Worm (Caenorhabditis elegans): Measurements from ENCODE around the gene T03F6.6.

The T03F6.6 gene

ce11 chrIII:13383159-13383558 is 3.1 kb upstream of the T03F6.6 start:
- no peak for TF ChIP-seq T22C8.4 (GFP tag; IDR thresholded peaks at IDR 0.05)
- TF ChIP-seq ref-1 (GFP tag; conservative IDR thresholded peaks at IDR 0.05): no peak
- TF ChIP-seq klf-2 (GFP tag; conservative IDR thresholded peaks at IDR 0.05): no peak
- no peak for TF ChIP-seq med-1 (GFP tag; optimal IDR thresholded peaks at IDR 0.05; ENCODE audit: insufficient read depth)
- no peak for TF ChIP-seq cog-1 (tag; optimal IDR thresholded peaks at IDR 0.05)
- no peak for TF ChIP-seq tab-1 (GFP tag; IDR thresholded peaks at IDR 0.05)
- TF ChIP-seq ztf-29 (GFP tag; IDR thresholded peaks at IDR 0.05): no peak
- TF ChIP-seq ztf-23 (GFP tag; IDR thresholded peaks at IDR 0.05): no peak
- no peak for TF ChIP-seq flt-1 (GFP tag; IDR thresholded peaks at IDR 0.05)

- TF ChIP-seq ref-1 (GFP tag; conservative IDR thresholded peaks at IDR 0.05): no peak
- TF ChIP-seq med-1 (GFP tag; optimal IDR thresholded peaks at IDR 0.05; ENCODE audit: insufficient read depth): no peak
- no peak for TF ChIP-seq ztf-29 (GFP tag; IDR thresholded peaks at IDR 0.05)
- no peak for TF ChIP-seq ztf-23 (GFP tag; IDR thresholded peaks at IDR 0.05)
- TF ChIP-seq tab-1 (GFP tag; IDR thresholded peaks at IDR 0.05): no peak
- TF ChIP-seq T22C8.4 (GFP tag; IDR thresholded peaks at IDR 0.05): no peak
- no peak for TF ChIP-seq flt-1 (GFP tag; IDR thresholded peaks at IDR 0.05)
- no peak for TF ChIP-seq klf-2 (GFP tag; conservative IDR thresholded peaks at IDR 0.05)
- TF ChIP-seq cog-1 (tag; optimal IDR thresholded peaks at IDR 0.05): no peak
Measured at ce11 chrIII:13381684-13382083, 1.6 kb upstream of the T03F6.6 start.

ce11 chrIII:13380881-13381280 is 785 bp upstream of the T03F6.6 start:
- TF ChIP-seq klf-2 (GFP tag; conservative IDR thresholded peaks at IDR 0.05): no peak
- no peak for TF ChIP-seq ref-1 (GFP tag; conservative IDR thresholded peaks at IDR 0.05)
- TF ChIP-seq cog-1 (tag; optimal IDR thresholded peaks at IDR 0.05): no peak
- no peak for TF ChIP-seq flt-1 (GFP tag; IDR thresholded peaks at IDR 0.05)

ce11 chrIII:13378242-13378641 is 1.9 kb downstream of the T03F6.6 start, which contains the start of gene T03F6.10:
TSS of gene T03F6.10 (minus strand) at chrIII:13378342.
- no peak for TF ChIP-seq flt-1 (GFP tag; IDR thresholded peaks at IDR 0.05)
- TF ChIP-seq tab-1 (GFP tag; IDR thresholded peaks at IDR 0.05): no peak
- no peak for TF ChIP-seq cog-1 (tag; optimal IDR thresholded peaks at IDR 0.05)
- no peak for TF ChIP-seq T22C8.4 (GFP tag; IDR thresholded peaks at IDR 0.05)
- no peak for TF ChIP-seq ref-1 (GFP tag; conservative IDR thresholded peaks at IDR 0.05)
- no peak for TF ChIP-seq klf-2 (GFP tag; conservative IDR thresholded peaks at IDR 0.05)

ce11 chrIII:13377249-13377648 is 2.8 kb downstream of the T03F6.6 start:
- TF ChIP-seq tab-1 (GFP tag; IDR thresholded peaks at IDR 0.05) (no peak), med-1 (GFP tag; optimal IDR thresholded peaks at IDR 0.05; ENCODE audit: insufficient read depth) (no peak), ztf-23 (GFP tag; IDR thresholded peaks at IDR 0.05) (no peak)

ce11 chrIII:13376304-13376760 is 3.8 kb downstream of the T03F6.6 start, which contains the start of gene lis-1:
TSS of gene lis-1 (minus strand) at chrIII:13376710.
- TF ChIP-seq klf-2 (GFP tag; conservative IDR thresholded peaks at IDR 0.05): no peak
- no peak for TF ChIP-seq flt-1 (GFP tag; IDR thresholded peaks at IDR 0.05)
- no peak for TF ChIP-seq tab-1 (GFP tag; IDR thresholded peaks at IDR 0.05)
- TF ChIP-seq ztf-29 (GFP tag; IDR thresholded peaks at IDR 0.05): no peak
- TF ChIP-seq cog-1 (tag; optimal IDR thresholded peaks at IDR 0.05): no peak
- TF ChIP-seq ref-1 (GFP tag; conservative IDR thresholded peaks at IDR 0.05): no peak
- no peak for TF ChIP-seq ztf-23 (GFP tag; IDR thresholded peaks at IDR 0.05)
- no peak for TF ChIP-seq med-1 (GFP tag; optimal IDR thresholded peaks at IDR 0.05; ENCODE audit: insufficient read depth)
- no peak for TF ChIP-seq T22C8.4 (GFP tag; IDR thresholded peaks at IDR 0.05)

- TF ChIP-seq ref-1 (GFP tag; conservative IDR thresholded peaks at IDR 0.05): no peak
- no peak for TF ChIP-seq tab-1 (GFP tag; IDR thresholded peaks at IDR 0.05)
- TF ChIP-seq ztf-29 (GFP tag; IDR thresholded peaks at IDR 0.05): no peak
- TF ChIP-seq flt-1 (GFP tag; IDR thresholded peaks at IDR 0.05): no peak
- no peak for TF ChIP-seq T22C8.4 (GFP tag; IDR thresholded peaks at IDR 0.05)
- no peak for TF ChIP-seq med-1 (GFP tag; optimal IDR thresholded peaks at IDR 0.05; ENCODE audit: insufficient read depth)
- TF ChIP-seq cog-1 (tag; optimal IDR thresholded peaks at IDR 0.05): no peak
- no peak for TF ChIP-seq ztf-23 (GFP tag; IDR thresholded peaks at IDR 0.05)
- no peak for TF ChIP-seq klf-2 (GFP tag; conservative IDR thresholded peaks at IDR 0.05)
Measured at ce11 chrIII:13370980-13371379, 9.1 kb downstream of the T03F6.6 start, which contains the start of gene T03F6.9. TSS of gene T03F6.9 (minus strand) at chrIII:13371080.

- TF ChIP-seq ztf-23 (GFP tag; IDR thresholded peaks at IDR 0.05) (no peak), flt-1 (GFP tag; IDR thresholded peaks at IDR 0.05) (0 out of 2 replicates have a peak, but pooled peaks have one; percentile 44)
Measured at ce11 chrIII:13359847-13360246, 20.2 kb downstream of the T03F6.6 start.

- TF ChIP-seq tab-1 (GFP tag; IDR thresholded peaks at IDR 0.05) (no peak), ztf-23 (GFP tag; IDR thresholded peaks at IDR 0.05) (no peak), ztf-29 (GFP tag; IDR thresholded peaks at IDR 0.05) (no peak), flt-1 (GFP tag; IDR thresholded peaks at IDR 0.05) (no peak), ref-1 (GFP tag; conservative IDR thresholded peaks at IDR 0.05) (no peak), T22C8.4 (GFP tag; IDR thresholded peaks at IDR 0.05) (no peak), cog-1 (tag; optimal IDR thresholded peaks at IDR 0.05) (no peak), med-1 (GFP tag; optimal IDR thresholded peaks at IDR 0.05; ENCODE audit: insufficient read depth) (no peak), klf-2 (GFP tag; conservative IDR thresholded peaks at IDR 0.05) (no peak)
Measured at ce11 chrIII:13359256-13359655, 20.8 kb downstream of the T03F6.6 start, which contains the start of gene F53A2.9. TSS of gene F53A2.9 (minus strand) at chrIII:13359356.

ce11 chrIII:13350964-13351363 is 29.1 kb downstream of the T03F6.6 start:
- TF ChIP-seq cog-1 (tag; optimal IDR thresholded peaks at IDR 0.05) (no peak), klf-2 (GFP tag; conservative IDR thresholded peaks at IDR 0.05) (no peak), tab-1 (GFP tag; IDR thresholded peaks at IDR 0.05) (no peak)

ce11 chrIII:13348891-13349290 is 31.2 kb downstream of the T03F6.6 start:
- no peak for TF ChIP-seq T22C8.4 (GFP tag; IDR thresholded peaks at IDR 0.05)
- no peak for TF ChIP-seq ref-1 (GFP tag; conservative IDR thresholded peaks at IDR 0.05)
- TF ChIP-seq ztf-29 (GFP tag; IDR thresholded peaks at IDR 0.05): no peak

Measured in whole organism, midembryonic.